Worm (Caenorhabditis elegans) whole organism, L4 larva: ENCODE measurements around the gene nhr-275.

Experiments
- D1046.2 ChIP-seq: fragments of 200-800 bp; sonication (Bioruptor generic); IDR thresholded peaks from 2 replicates; pipeline ENCODE4 v1.3.6; 2022; ENCODE audit warnings: missing genetic modification characterization, missing compliant biosample characterization
- F44E2.7 ChIP-seq: fragments of 200-800 bp; sonication (Bioruptor generic); IDR thresholded peaks from 2 replicates; pipeline ENCODE4 v2.1.2; 2022; ENCODE audit warnings: missing genetic modification characterization, missing compliant biosample characterization
- Y105C5A.15 ChIP-seq: fragments of 200-800 bp; sonication (Bioruptor generic); IDR thresholded peaks from 2 replicates; pipeline ENCODE4 v1.3.6; 2022; ENCODE audit warnings: missing genetic modification characterization, missing compliant biosample characterization
- Y75B8A.6 ChIP-seq: fragments of 200-800 bp; sonication (Bioruptor generic); IDR thresholded peaks from 2 replicates; pipeline ENCODE4 v1.3.6; 2022; ENCODE audit warnings: missing genetic modification reagents, missing genetic modification characterization, missing compliant biosample characterization
- ZK337.2 ChIP-seq: fragments of 200-800 bp; sonication (Bioruptor generic); IDR thresholded peaks from 2 replicates; pipeline ENCODE4 v1.3.6; 2022; ENCODE audit warnings: missing genetic modification reagents, missing genetic modification characterization, missing compliant biosample characterization
- aly-2 ChIP-seq: sonication (generic microtip); optimal IDR thresholded peaks from 2 replicates; lab custom pipeline; 2018; ENCODE audit warnings: missing biosample characterization, missing genetic modification characterization
- attf-4 ChIP-seq: sonication (generic microtip); optimal IDR thresholded peaks from 3 replicates; lab custom pipeline; 2017; ENCODE audit warnings: missing biosample characterization, missing genetic modification characterization
- ceh-20 ChIP-seq: fragments of 200-800 bp; sonication (Bioruptor generic); IDR thresholded peaks from 2 replicates; pipeline ENCODE4 v1.3.6; 2022; ENCODE audit warnings: missing genetic modification reagents, missing genetic modification characterization, missing compliant biosample characterization
- ceh-28 ChIP-seq: fragments of 150-350 bp; optimal IDR thresholded peaks from 2 replicates; lab custom pipeline; 2014; ENCODE audit warnings: missing biosample characterization, missing genetic modification reagents, missing genetic modification characterization
- ceh-32 ChIP-seq: sonication (generic microtip); optimal IDR thresholded peaks from 2 replicates; lab custom pipeline; 2016; ENCODE audit warnings: mild to moderate bottlenecking, missing genetic modification characterization, missing compliant biosample characterization; ENCODE audit not compliant: poor library complexity
- ceh-44 ChIP-seq: fragments of 200-800 bp; sonication (Bioruptor generic); IDR thresholded peaks from 2 replicates; pipeline ENCODE4 v1.3.6; 2022; ENCODE audit warnings: missing genetic modification reagents, missing genetic modification characterization, missing compliant biosample characterization
- ceh-82 ChIP-seq: sonication (generic microtip); optimal IDR thresholded peaks from 2 replicates; lab custom pipeline; 2017; ENCODE audit warnings: missing biosample characterization, missing genetic modification characterization
- cey-2 ChIP-seq: sonication (generic microtip); optimal IDR thresholded peaks from 3 replicates; lab custom pipeline; 2017; ENCODE audit warnings: missing genetic modification characterization, mild to moderate bottlenecking, missing compliant biosample characterization, antibody characterized with exemption, borderline replicate concordance; ENCODE audit not compliant: insufficient read depth
- ctbp-1 ChIP-seq: fragments of 200-800 bp; sonication (Bioruptor generic); IDR thresholded peaks from 2 replicates; pipeline ENCODE4 v1.3.6; 2022; ENCODE audit warnings: missing genetic modification reagents, missing genetic modification characterization, missing compliant biosample characterization
- daf-12 ChIP-seq: fragments of 150-350 bp; optimal IDR thresholded peaks from 2 replicates; lab custom pipeline; 2014; ENCODE audit warnings: missing biosample characterization, missing genetic modification reagents, missing genetic modification characterization
- daf-16 ChIP-seq, 3 experiments: sonication (generic microtip); optimal IDR thresholded peaks; 2 replicates each; lab custom pipeline; 2016 to 2017; ENCODE audit warnings: missing genetic modification characterization in 3 of 3, missing genetic modification reagents in 3 of 3, mild to moderate bottlenecking in 2 of 3, missing compliant biosample characterization in 2 of 3, missing biosample characterization in 1 of 3, moderate library complexity in 1 of 3
- daf-19 ChIP-seq: fragments of 200-800 bp; sonication (Bioruptor generic); conservative IDR thresholded peaks from 2 replicates; pipeline ENCODE4 v1.3.6; 2022; ENCODE audit warnings: missing genetic modification characterization, missing compliant biosample characterization
- daf-8 ChIP-seq: fragments of 200-800 bp; sonication (Bioruptor generic); IDR thresholded peaks from 2 replicates; pipeline ENCODE4 v1.3.6; 2022; ENCODE audit warnings: missing genetic modification characterization, missing compliant biosample characterization
- duxl-1 ChIP-seq: sonication (generic microtip); optimal IDR thresholded peaks from 2 replicates; lab custom pipeline; 2016; ENCODE audit warnings: mild to moderate bottlenecking, missing genetic modification characterization, moderate library complexity, missing compliant biosample characterization; ENCODE audit not compliant: poor library complexity
- egl-43 ChIP-seq: fragments of 200-800 bp; sonication (Bioruptor generic); IDR thresholded peaks from 2 replicates; pipeline ENCODE4 v1.3.6; 2022; ENCODE audit warnings: missing genetic modification reagents, missing genetic modification characterization, missing compliant biosample characterization
- fkh-10 ChIP-seq: fragments of 150-350 bp; optimal IDR thresholded peaks from 2 replicates; lab custom pipeline; 2014; ENCODE audit warnings: missing biosample characterization, missing genetic modification reagents, missing genetic modification characterization
- hlh-11 ChIP-seq: fragments of 200-800 bp; sonication (Bioruptor generic); optimal IDR thresholded peaks from 2 replicates; lab custom pipeline; 2018; ENCODE audit warnings: mild to moderate bottlenecking, missing genetic modification characterization, missing compliant biosample characterization
- lim-7 ChIP-seq: fragments of 200-800 bp; sonication (Bioruptor generic); IDR thresholded peaks from 2 replicates; pipeline ENCODE4 v1.3.6; 2022; ENCODE audit warnings: missing genetic modification characterization, missing compliant biosample characterization
- lin-29 ChIP-seq: fragments of 200-800 bp; sonication (Bioruptor generic); IDR thresholded peaks from 2 replicates; pipeline ENCODE4 v1.3.6; 2022; ENCODE audit warnings: missing genetic modification reagents, missing genetic modification characterization, missing compliant biosample characterization
- lin-39 ChIP-seq: fragments of 150-350 bp; optimal IDR thresholded peaks from 2 replicates; lab custom pipeline; 2014; ENCODE audit warnings: missing biosample characterization, missing genetic modification reagents, missing genetic modification characterization
- madf-9 ChIP-seq: fragments of 200-800 bp; sonication (Bioruptor generic); conservative IDR thresholded peaks from 2 replicates; pipeline ENCODE4 v1.3.6; 2022; ENCODE audit warnings: missing genetic modification reagents, missing genetic modification characterization, missing compliant biosample characterization
- mep-1 ChIP-seq: fragments of 150-350 bp; sonication (generic microtip); optimal IDR thresholded peaks from 3 replicates; lab custom pipeline; 2014; ENCODE audit warnings: missing biosample characterization, missing genetic modification characterization
- mes-2 ChIP-seq: sonication (generic microtip); optimal IDR thresholded peaks from 2 replicates; lab custom pipeline; 2016; ENCODE audit warnings: missing genotype, mild to moderate bottlenecking, missing genetic modification characterization, missing compliant biosample characterization; ENCODE audit not compliant: poor library complexity, severe bottlenecking
- mxl-2 ChIP-seq: fragments of 200-800 bp; sonication (Bioruptor generic); conservative IDR thresholded peaks from 2 replicates; pipeline ENCODE4 v1.3.6; 2022; ENCODE audit warnings: missing genetic modification reagents, missing genetic modification characterization, missing compliant biosample characterization
- nhr-10 ChIP-seq: fragments of 150-350 bp; optimal IDR thresholded peaks from 2 replicates; lab custom pipeline; 2014; ENCODE audit warnings: missing biosample characterization, missing genetic modification characterization
- nhr-11 ChIP-seq: fragments of 150-350 bp; optimal IDR thresholded peaks from 2 replicates; lab custom pipeline; 2014; ENCODE audit warnings: missing biosample characterization, missing genetic modification characterization
- nhr-77 ChIP-seq: fragments of 150-350 bp; optimal IDR thresholded peaks from 2 replicates; lab custom pipeline; 2014; ENCODE audit warnings: missing biosample characterization, missing genetic modification characterization
- pha-4 ChIP-seq, 2 experiments: fragments of 150-350 bp in 1 of 2; fragments of 200-800 bp in 1 of 2; sonication (Bioruptor generic) in 1 of 2; IDR thresholded peaks in 1 of 2; optimal IDR thresholded peaks in 1 of 2; 2 replicates each; pipeline versions ENCODE4 v1.3.6 to Lab custom; 2014 to 2022; ENCODE audit warnings: missing genetic modification characterization in 2 of 2, missing genetic modification reagents in 2 of 2, missing biosample characterization in 1 of 2, missing compliant biosample characterization in 1 of 2
- pqm-1 ChIP-seq: sonication (generic microtip); optimal IDR thresholded peaks from 2 replicates; lab custom pipeline; 2017; ENCODE audit warnings: missing biosample characterization, missing genetic modification characterization
- saeg-2 ChIP-seq: fragments of 200-800 bp; sonication (Bioruptor generic); IDR thresholded peaks from 2 replicates; pipeline ENCODE4 v1.3.6; 2022; ENCODE audit warnings: missing genetic modification reagents, missing genetic modification characterization, missing compliant biosample characterization
- sdz-12 ChIP-seq: fragments of 200-800 bp; sonication (Bioruptor generic); optimal IDR thresholded peaks from 2 replicates; lab custom pipeline; 2018; ENCODE audit warnings: mild to moderate bottlenecking, missing genetic modification characterization, missing compliant biosample characterization
- set-16 ChIP-seq: fragments of 200-800 bp; sonication (Bioruptor generic); IDR thresholded peaks from 2 replicates; pipeline ENCODE4 v1.3.6; 2022; ENCODE audit warnings: missing genetic modification reagents, missing genetic modification characterization, missing compliant biosample characterization
- skn-1 ChIP-seq: fragments of 150-350 bp; optimal IDR thresholded peaks from 2 replicates; lab custom pipeline; 2014; ENCODE audit warnings: missing biosample characterization, missing genetic modification characterization
- snpc-4 ChIP-seq: fragments of 150-350 bp; optimal IDR thresholded peaks from 2 replicates; lab custom pipeline; 2014; ENCODE audit warnings: missing biosample characterization, missing genetic modification characterization
- spr-1 ChIP-seq: sonication (generic microtip); optimal IDR thresholded peaks from 2 replicates; lab custom pipeline; 2016; ENCODE audit warnings: mild to moderate bottlenecking, missing genetic modification characterization, missing compliant biosample characterization
- spr-3 ChIP-seq: fragments of 200-800 bp; sonication (Bioruptor generic); optimal IDR thresholded peaks from 2 replicates; lab custom pipeline; 2018; ENCODE audit warnings: mild to moderate bottlenecking, missing genetic modification characterization, missing compliant biosample characterization
- tra-1 ChIP-seq: fragments of 200-800 bp; sonication (Bioruptor generic); IDR thresholded peaks from 2 replicates; pipeline ENCODE4 v1.3.6; 2022; ENCODE audit warnings: missing genetic modification reagents, missing genetic modification characterization, missing compliant biosample characterization
- vab-7 ChIP-seq: fragments of 200-800 bp; sonication (Bioruptor generic); IDR thresholded peaks from 2 replicates; pipeline ENCODE4 v1.3.6; 2022; ENCODE audit warnings: missing genetic modification reagents, missing genetic modification characterization, missing compliant biosample characterization
- zag-1 ChIP-seq: fragments of 150-350 bp; optimal IDR thresholded peaks from 2 replicates; lab custom pipeline; 2014; ENCODE audit warnings: missing biosample characterization, missing genetic modification characterization
- zfp-2 ChIP-seq: sonication (generic microtip); optimal IDR thresholded peaks from 2 replicates; lab custom pipeline; 2016; ENCODE audit warnings: mild to moderate bottlenecking, missing genetic modification characterization, missing compliant biosample characterization

The nhr-275 gene

DNA sequence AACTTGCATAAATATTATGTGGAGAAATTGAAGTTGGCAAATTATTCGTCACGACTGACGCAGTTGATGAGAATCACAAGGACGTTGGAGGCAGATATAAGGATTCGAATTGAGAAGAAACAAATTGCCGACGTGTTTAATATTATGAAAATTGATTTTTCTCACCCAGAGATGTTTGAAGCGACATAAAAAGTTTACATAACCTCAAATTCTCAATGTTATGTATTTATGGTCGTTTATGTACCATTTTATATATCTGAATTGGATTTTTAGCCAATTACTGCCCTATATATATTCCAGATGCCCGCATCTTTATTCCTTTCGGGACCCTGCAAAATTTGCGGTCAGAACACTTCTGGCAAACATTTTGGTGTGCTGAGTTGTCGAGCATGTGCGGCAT is 38.1 kb downstream of the nhr-275 start, which contains the start of gene nhr-126:
Gene nhr-126, plus strand, starts transcription at position 301 of the 400 bp plus-strand sequence.
- TF ChIP-seq mep-1 (tag; lab: Kevin White, UChicago) (no peak), cey-2 (no peak), daf-16 (GFP tag; optimal IDR thresholded peaks at IDR 0.05; lab: Kevin White, UChicago) (no peak), daf-16 (tag; optimal IDR thresholded peaks at IDR 0.05; lab: Kevin White, UChicago) (no peak), saeg-2 (GFP tag; lab: Robert Waterston, UW) (no peak), nhr-10 (no peak), tra-1 (GFP tag; lab: Robert Waterston, UW) (no peak), F44E2.7 (GFP tag; lab: Robert Waterston, UW) (no peak), ceh-32 (tag; lab: Kevin White, UChicago) (no peak), Y75B8A.6 (no peak), nhr-11 (tag; lab: Kevin White, UChicago) (no peak), mes-2 (no peak), hlh-11 (tag; lab: Kevin White, UChicago) (no peak), zfp-2 (tag; lab: Kevin White, UChicago) (no peak), ceh-28 (tag; lab: Kevin White, UChicago) (no peak), aly-2 (tag; lab: Kevin White, UChicago) (no peak), snpc-4 (no peak), daf-8 (GFP tag; lab: Robert Waterston, UW) (no peak), attf-4 (tag; lab: Kevin White, UChicago) (no peak), pqm-1 (tag; lab: Kevin White, UChicago) (no peak), lin-29 (no peak)

DNA sequence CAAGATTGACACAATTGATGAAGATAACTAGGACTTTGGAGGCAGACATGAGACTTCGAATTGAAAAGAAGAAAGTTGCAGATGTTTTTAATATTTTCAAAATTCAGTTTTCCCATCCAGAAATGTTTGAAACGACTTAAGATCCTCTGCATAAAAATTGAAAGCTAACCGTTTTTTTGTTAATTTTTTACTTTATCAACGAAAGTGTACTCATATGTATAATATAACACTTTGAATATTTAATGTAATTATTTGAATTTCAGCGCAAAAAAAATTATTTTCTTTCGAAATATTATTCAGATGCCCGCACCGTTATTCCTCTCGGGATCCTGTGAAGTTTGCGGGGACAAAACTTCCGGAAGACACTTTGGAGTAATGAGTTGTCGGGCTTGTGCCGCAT is 40.0 kb downstream of the nhr-275 start, which contains the start of gene nhr-18:
Gene nhr-18, plus strand, starts transcription at position 301 of the 400 bp plus-strand sequence.
- TF ChIP-seq fkh-10 (GFP tag; lab: Kevin White, UChicago) (no peak), Y105C5A.15 (GFP tag; lab: Robert Waterston, UW) (no peak), daf-12 (tag; lab: Kevin White, UChicago) (no peak), duxl-1 (tag; lab: Kevin White, UChicago) (no peak)

DNA sequence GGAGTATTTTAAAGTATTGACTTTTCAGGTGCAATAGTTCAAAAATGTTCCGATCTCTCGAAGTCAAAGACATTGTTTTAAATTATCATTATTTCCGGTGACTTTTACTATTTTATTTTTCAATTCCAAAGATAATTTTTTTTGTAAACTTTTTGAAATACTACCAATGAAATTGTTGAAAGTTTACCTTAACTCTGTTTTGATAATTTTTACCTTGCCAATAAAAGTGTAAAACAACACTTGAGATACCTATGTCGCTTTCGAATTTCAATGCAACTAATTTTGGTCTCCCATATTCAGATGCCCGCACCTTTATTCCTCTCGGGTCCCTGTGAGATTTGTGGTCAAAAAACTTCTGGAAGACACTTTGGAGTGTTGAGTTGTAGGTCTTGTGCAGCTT is 41.7 kb downstream of the nhr-275 start, which contains the start of gene nhr-103:
Gene nhr-103, plus strand, starts transcription at position 301 of the 400 bp plus-strand sequence.
- TF ChIP-seq daf-16 (GFP tag; optimal IDR thresholded peaks at IDR 0.05; lab: Kevin White, UChicago) (no peak), daf-16 (tag; optimal IDR thresholded peaks at IDR 0.05; lab: Kevin White, UChicago) (no peak), vab-7 (GFP tag; lab: Robert Waterston, UW) (no peak), mxl-2 (GFP tag; lab: Robert Waterston, UW) (no peak), ZK337.2 (no peak), spr-1 (no peak), egl-43 (GFP tag; lab: Robert Waterston, UW) (no peak), pqm-1 (tag; lab: Kevin White, UChicago) (no peak), tra-1 (GFP tag; lab: Robert Waterston, UW) (no peak), daf-8 (GFP tag; lab: Robert Waterston, UW) (no peak), ctbp-1 (GFP tag; lab: Robert Waterston, UW) (no peak), skn-1 (no peak), lin-29 (no peak), ceh-20 (GFP tag; lab: Robert Waterston, UW) (no peak), nhr-10 (no peak), sdz-12 (no peak), zag-1 (no peak), lim-7 (GFP tag; lab: Robert Waterston, UW) (no peak)

DNA sequence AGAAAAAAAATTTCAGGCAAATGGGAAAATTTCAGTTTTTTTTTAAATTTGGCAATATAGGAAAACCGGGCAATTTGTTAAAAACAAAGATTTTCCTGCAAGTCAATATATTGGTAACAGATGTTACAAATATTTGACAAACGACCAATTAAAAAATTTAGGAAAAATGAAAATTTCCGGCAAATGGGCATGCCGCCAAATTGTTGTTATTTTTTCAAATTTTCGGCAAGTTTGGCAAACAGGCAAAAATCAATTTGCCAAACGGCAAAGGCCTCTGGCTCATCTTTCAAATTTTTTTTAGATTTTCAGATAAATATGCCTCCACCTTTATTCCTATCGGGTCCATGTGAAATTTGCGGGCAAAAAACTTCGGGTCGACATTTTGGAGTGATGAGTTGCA is 45.1 kb downstream of the nhr-275 start, which contains the start of gene nhr-128:
Gene nhr-128, plus strand, starts transcription at position 301 of the 400 bp plus-strand sequence.
- no peak for TF ChIP-seq ceh-28 (tag; lab: Kevin White, UChicago)
- TF ChIP-seq spr-3 (GFP tag; lab: Kevin White, UChicago), result no peak
- TF ChIP-seq lin-39 (tag; lab: Kevin White, UChicago), result no peak
- no peak for TF ChIP-seq set-16 (GFP tag; lab: Robert Waterston, UW)
- no peak for TF ChIP-seq ceh-82
- TF ChIP-seq ceh-44 (GFP tag; lab: Robert Waterston, UW), result no peak
- no peak for TF ChIP-seq nhr-77 (tag; lab: Kevin White, UChicago)
- TF ChIP-seq pha-4 (GFP tag; IDR thresholded peaks at IDR 0.05; lab: Robert Waterston, UW), result no peak
- TF ChIP-seq pha-4 (tag; optimal IDR thresholded peaks at IDR 0.05; lab: Kevin White, UChicago), result no peak
- no peak for TF ChIP-seq lim-7 (GFP tag; lab: Robert Waterston, UW)
- no peak for TF ChIP-seq daf-19 (GFP tag; lab: Robert Waterston, UW)
- TF ChIP-seq D1046.2 (GFP tag; lab: Robert Waterston, UW), result no peak
- no peak for TF ChIP-seq madf-9 (GFP tag; lab: Robert Waterston, UW)
- no peak for TF ChIP-seq daf-12 (tag; lab: Kevin White, UChicago)
